Worm (Caenorhabditis elegans) whole organism, midembryonic: ENCODE measurements around the gene tni-3.

Experiments used
- T22C8.4 ChIP-seq: fragments of 200-800 bp; sonication (Bioruptor generic); IDR thresholded peaks from 2 replicates; pipeline ENCODE4 v1.3.6; 2022; ENCODE audit warnings: missing genetic modification characterization, missing compliant biosample characterization
- cog-1 ChIP-seq: sonication (generic microtip); optimal IDR thresholded peaks from 2 replicates; lab custom pipeline; 2016; ENCODE audit warnings: missing genetic modification characterization, missing compliant biosample characterization
- flt-1 ChIP-seq: fragments of 200-800 bp; sonication (Bioruptor generic); IDR thresholded peaks from 2 replicates; pipeline ENCODE4 v1.3.6; 2022; ENCODE audit warnings: missing genetic modification characterization, missing compliant biosample characterization
- ztf-29 ChIP-seq: fragments of 200-800 bp; sonication (Bioruptor generic); IDR thresholded peaks from 2 replicates; pipeline ENCODE4 v1.3.6; 2022; ENCODE audit warnings: missing genetic modification reagents, missing genetic modification characterization, missing compliant biosample characterization

ce11 chrV:16831921-16832320 is 3.0 kb downstream of the tni-3 start, which contains the start of gene srh-215:
- TF ChIP-seq flt-1 (GFP tag; lab: Robert Waterston, UW) (no peak), cog-1 (tag; lab: Kevin White, UChicago) (no peak), T22C8.4 (GFP tag; lab: Robert Waterston, UW) (no peak), ztf-29 (GFP tag; lab: Robert Waterston, UW) (no peak)
